Fruit fly (Drosophila melanogaster) whole organism, adult: ENCODE measurements around the gene CstF64.

ENCODE experiments used
- CG12768 ChIP-seq: fragments of 200-800 bp; sonication (Bioruptor generic); optimal IDR thresholded peaks from 2 replicates; lab custom pipeline; 2017; ENCODE audit warnings: missing biosample characterization, missing genetic modification characterization, mild to moderate bottlenecking, moderate library complexity, missing genetic modification reagents
- CG14711 ChIP-seq: fragments of 200-800 bp; sonication (Bioruptor generic); optimal IDR thresholded peaks from 2 replicates; lab custom pipeline; 2018; ENCODE audit warnings: missing biosample characterization, mild to moderate bottlenecking, missing genetic modification characterization, moderate library complexity
- CG1620 ChIP-seq: fragments of 200-800 bp; sonication (Bioruptor generic); optimal IDR thresholded peaks from 2 replicates; lab custom pipeline; 2016; ENCODE audit warnings: missing biosample characterization, missing genetic modification characterization
- CG33017 ChIP-seq: fragments of 200-800 bp; sonication (Bioruptor generic); optimal IDR thresholded peaks from 2 replicates; lab custom pipeline; 2018; ENCODE audit warnings: missing biosample characterization, mild to moderate bottlenecking, missing genetic modification characterization, moderate library complexity
- CG5204 ChIP-seq: fragments of 200-800 bp; sonication (Bioruptor generic); optimal IDR thresholded peaks from 2 replicates; lab custom pipeline; 2016; ENCODE audit warnings: missing biosample characterization, missing genetic modification characterization
- CG7045 ChIP-seq: fragments of 200-800 bp; sonication (Bioruptor generic); optimal IDR thresholded peaks from 2 replicates; lab custom pipeline; 2017; ENCODE audit warnings: missing biosample characterization, mild to moderate bottlenecking, missing genetic modification characterization
- Crg-1 ChIP-seq: fragments of 200-800 bp; sonication (Bioruptor generic); optimal IDR thresholded peaks from 2 replicates; lab custom pipeline; 2016; ENCODE audit warnings: missing biosample characterization, missing genetic modification characterization
- Hr96 ChIP-seq: fragments of 200-800 bp; sonication (Bioruptor generic); optimal IDR thresholded peaks from 2 replicates; lab custom pipeline; 2016; ENCODE audit warnings: missing biosample characterization, missing genetic modification characterization
- Mnt ChIP-seq: fragments of 200-800 bp; sonication (Bioruptor generic); optimal IDR thresholded peaks from 2 replicates; lab custom pipeline; 2016; ENCODE audit warnings: missing biosample characterization, mild to moderate bottlenecking, missing genetic modification characterization
- bab1 ChIP-seq: fragments of 200-800 bp; sonication (Bioruptor generic); optimal IDR thresholded peaks from 3 replicates; lab custom pipeline; 2019; ENCODE audit warnings: missing biosample characterization, mild to moderate bottlenecking, missing genetic modification characterization, moderate library complexity
- kay ChIP-seq: fragments of 200-800 bp; sonication (Bioruptor generic); peaks from one replicate; lab custom pipeline; 2016; ENCODE audit warnings: missing biosample characterization, missing genetic modification characterization, borderline replicate concordance

DNA sequence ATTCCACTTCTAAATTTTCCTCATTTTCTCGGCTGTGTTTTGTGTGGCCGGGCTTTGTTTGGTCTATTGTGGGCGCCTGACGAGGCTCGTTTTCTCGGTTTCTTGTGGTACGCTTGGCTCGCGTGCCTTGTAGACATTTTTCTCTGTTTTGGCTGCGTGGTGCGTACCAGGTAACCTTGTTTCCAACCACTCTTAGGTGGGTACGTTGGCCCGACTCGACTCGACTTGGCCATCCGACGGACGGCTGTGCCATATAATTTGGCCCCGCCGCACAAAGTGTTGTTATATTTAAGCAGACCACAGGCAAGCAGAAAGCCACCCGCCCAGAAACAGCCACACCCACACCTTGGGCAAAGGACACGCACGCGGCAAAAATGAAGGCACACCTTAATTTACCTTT, 44.1 kb downstream of the CstF64 start:
- TF ChIP-seq CG33017 (no peak), CG12768 (GFP tag; lab: Kevin White, UChicago) (no peak), Hr96 (GFP tag; lab: Kevin White, UChicago) (no peak), CG5204 (GFP tag; lab: Kevin White, UChicago) (no peak), CG14711 (tag; lab: Kevin White, UChicago) (no peak), kay (no peak), Crg-1 (GFP tag; lab: Kevin White, UChicago) (no peak), bab1 (GFP tag; lab: Kevin White, UChicago) (no peak), Mnt (GFP tag; lab: Kevin White, UChicago) (no peak), CG1620 (GFP tag; lab: Kevin White, UChicago) (no peak), CG7045 (GFP tag; lab: Kevin White, UChicago) (no peak)
